Fruit fly (Drosophila melanogaster): Measurements from ENCODE around the gene CG14355.
A peak's percentile ranks its signal among the peaks of the same experiment; 100 is the strongest.

Gene CG14355

DNA sequence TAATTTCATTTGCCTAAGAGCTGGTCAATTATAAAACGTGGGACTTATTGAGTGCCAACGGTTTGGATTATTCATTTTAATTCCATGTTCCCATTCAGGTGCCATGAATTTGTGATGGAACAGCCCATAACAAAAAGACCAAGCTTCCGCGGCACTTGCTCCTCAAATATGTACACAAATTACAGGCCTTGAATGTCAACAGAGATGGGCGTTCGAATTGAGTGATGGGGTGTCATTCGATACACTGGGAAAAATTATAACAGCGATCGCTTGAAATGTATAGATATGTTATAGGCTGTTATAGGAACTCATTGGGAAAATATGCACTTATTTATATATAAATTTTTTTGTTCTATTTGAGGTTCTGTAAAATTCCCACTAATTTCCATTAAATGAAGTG is 35.7 kb downstream of the CG14355 start:
- TF ChIP-seq hkb (optimal IDR thresholded peaks at IDR 0.05) (no peak), hkb (GFP tag; IDR thresholded peaks at IDR 0.05) (0 out of 2 replicates have a peak, but pooled peaks have one; percentile 18), Hr78 (GFP tag; optimal IDR thresholded peaks at IDR 0.05) (peak in 1 of 2 experiments; percentile 18), tap (tag; optimal IDR thresholded peaks at IDR 0.05) (peak; percentile 36), luna (GFP tag; optimal IDR thresholded peaks at IDR 0.05) (no peak), CG4707 (GFP tag; optimal IDR thresholded peaks at IDR 0.05) (peak; percentile 2), CG6689 (GFP tag; IDR thresholded peaks at IDR 0.05) (no peak), CG6813 (GFP tag; optimal IDR thresholded peaks at IDR 0.05) (peak; percentile 22), Asciz (GFP tag; optimal IDR thresholded peaks at IDR 0.05) (peak; percentile 42), exex (tag; optimal IDR thresholded peaks at IDR 0.05) (no peak), ATbp (GFP tag; optimal IDR thresholded peaks at IDR 0.05) (peak; percentile 44), Sox102F (GFP tag; optimal IDR thresholded peaks at IDR 0.05) (peak; percentile 24), Med (GFP tag) (peak; percentile 57), bsh (GFP tag; optimal IDR thresholded peaks at IDR 0.05) (peak in 1 of 2 experiments; percentile 3), run (tag; optimal IDR thresholded peaks at IDR 0.05) (no peak), bab2 (GFP tag; optimal IDR thresholded peaks at IDR 0.05) (peak; percentile 10), D19B (GFP tag; optimal IDR thresholded peaks at IDR 0.05) (no peak), HmgD (GFP tag; optimal IDR thresholded peaks at IDR 0.05) (no peak), sens (GFP tag) (peak; percentile 80), CG34422 (GFP tag; IDR thresholded peaks at IDR 0.05) (no peak), lab (GFP tag; optimal IDR thresholded peaks at IDR 0.05) (peak; percentile 24), dmrt99B (tag; optimal IDR thresholded peaks at IDR 0.05) (peak; percentile 21), ind (GFP tag; optimal IDR thresholded peaks at IDR 0.05) (no peak)

DNA sequence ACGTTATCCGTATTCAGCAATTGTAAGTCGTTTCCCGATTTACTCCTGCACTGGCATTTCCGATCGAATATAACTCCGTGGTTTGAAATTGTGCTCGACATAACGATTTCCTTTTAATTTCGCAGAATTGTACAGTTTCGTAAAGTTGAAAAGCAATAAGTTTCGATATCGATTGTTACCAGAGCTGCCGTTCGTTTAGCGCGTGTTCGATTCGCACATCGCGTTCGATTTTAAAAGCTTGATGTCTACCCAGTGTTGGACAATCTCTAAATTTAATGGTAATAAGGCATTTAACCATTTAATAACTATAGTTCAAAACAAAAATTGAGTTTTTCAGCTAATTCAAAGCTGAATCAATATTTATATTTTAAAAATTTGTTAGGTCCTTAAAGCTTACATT is 39.7 kb downstream of the CG14355 start, which contains the start of gene CG14357:
CG14357 (minus strand) TSS at position 101 of the 400 bp plus-strand sequence.
- TF ChIP-seq stwl (tag; optimal IDR thresholded peaks at IDR 0.05) (peak; percentile 17), sob (GFP tag; IDR thresholded peaks at IDR 0.05) (no peak)

DNA sequence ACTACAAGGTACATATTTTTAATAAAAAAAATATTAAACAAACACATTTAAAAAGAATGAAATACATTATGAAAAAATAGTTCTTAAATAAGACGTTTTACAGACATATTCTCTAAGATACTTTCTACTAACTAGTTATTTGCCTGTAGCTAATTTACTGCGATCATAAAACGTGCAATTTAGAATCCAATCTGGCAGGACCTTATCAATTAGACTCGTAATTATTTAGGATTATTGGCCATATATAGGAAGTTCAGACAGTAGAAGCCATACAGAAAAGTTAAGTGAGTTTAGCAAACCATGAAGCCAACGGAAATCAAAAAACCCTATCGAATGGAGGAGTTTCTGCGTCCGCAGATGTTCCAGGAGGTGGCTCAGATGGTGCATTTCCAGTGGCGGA is 42.6 kb downstream of the CG14355 start, which contains the start of gene Or88a:
Or88a (plus strand) TSS at position 301 of the 400 bp plus-strand sequence.
- no peak for TF ChIP-seq unpg (GFP tag; optimal IDR thresholded peaks at IDR 0.05)
- no peak for TF ChIP-seq Eip74EF (GFP tag; optimal IDR thresholded peaks at IDR 0.05)
- no peak for TF ChIP-seq CG11398 (GFP tag; optimal IDR thresholded peaks at IDR 0.05)
- no peak for TF ChIP-seq HLH54F (GFP tag; optimal IDR thresholded peaks at IDR 0.05)
- TF ChIP-seq Six4 (GFP tag; optimal IDR thresholded peaks at IDR 0.05): no peak
- TF ChIP-seq CG15073 (GFP tag; optimal IDR thresholded peaks at IDR 0.05): no peak
- TF ChIP-seq Vsx1 (GFP tag; optimal IDR thresholded peaks at IDR 0.05): no peak
- no peak for TF ChIP-seq Ets65A (GFP tag)
- no peak for TF ChIP-seq sqz (GFP tag; optimal IDR thresholded peaks at IDR 0.05)
- TF ChIP-seq CG7357 (GFP tag; IDR thresholded peaks at IDR 0.05): no peak
- no peak for TF ChIP-seq luna (GFP tag; optimal IDR thresholded peaks at IDR 0.05)
- TF ChIP-seq Oli (tag; optimal IDR thresholded peaks at IDR 0.05): no peak
- no peak for TF ChIP-seq BEAF-32 (GFP tag; optimal IDR thresholded peaks at IDR 0.05)

Data from whole organism, embryonic.